Fruit fly (Drosophila melanogaster) whole organism, embryonic: ENCODE measurements around the gene SecCl.

ENCODE experiments used
- BtbVII ChIP-seq: fragments of 200-800 bp; sonication (Bioruptor generic); optimal IDR thresholded peaks from 3 replicates; lab custom pipeline; 2017; ENCODE audit warnings: missing biosample characterization, mild to moderate bottlenecking, missing genetic modification characterization
- CG10267 ChIP-seq: fragments of 200-800 bp; sonication (Bioruptor generic); optimal IDR thresholded peaks from 2 replicates; lab custom pipeline; 2018; ENCODE audit warnings: missing biosample characterization, mild to moderate bottlenecking, missing genetic modification characterization, moderate library complexity
- CG12219 ChIP-seq: fragments of 200-800 bp; sonication (Bioruptor generic); optimal IDR thresholded peaks from 3 replicates; lab custom pipeline; 2018; ENCODE audit warnings: missing biosample characterization, mild to moderate bottlenecking, missing genetic modification characterization
- CG12236 ChIP-seq: fragments of 200-800 bp; sonication (Bioruptor generic); optimal IDR thresholded peaks from 2 replicates; lab custom pipeline; 2016; ENCODE audit warnings: missing biosample characterization, missing genetic modification characterization
- CG13894 ChIP-seq: fragments of 200-800 bp; sonication (Bioruptor generic); optimal IDR thresholded peaks from 3 replicates; lab custom pipeline; 2018; ENCODE audit warnings: missing biosample characterization, mild to moderate bottlenecking, missing genetic modification characterization, moderate library complexity
- CG1529 ChIP-seq: fragments of 200-800 bp; sonication (Bioruptor generic); optimal IDR thresholded peaks from 3 replicates; lab custom pipeline; 2018; ENCODE audit warnings: missing biosample characterization, missing genetic modification characterization
- CG1647 ChIP-seq: fragments of 200-800 bp; sonication (Bioruptor generic); optimal IDR thresholded peaks from 3 replicates; lab custom pipeline; 2016; ENCODE audit warnings: missing biosample characterization, missing genetic modification characterization
- CG16815 ChIP-seq: fragments of 200-800 bp; sonication (Bioruptor generic); optimal IDR thresholded peaks from 3 replicates; lab custom pipeline; 2017; ENCODE audit warnings: missing biosample characterization, mild to moderate bottlenecking, missing genetic modification characterization
- CG17802 ChIP-seq: fragments of 200-800 bp; sonication (Bioruptor generic); optimal IDR thresholded peaks from 2 replicates; lab custom pipeline; 2018; ENCODE audit warnings: missing biosample characterization, mild to moderate bottlenecking, missing genetic modification characterization, moderate library complexity
- CG3407 ChIP-seq: fragments of 200-800 bp; sonication (Bioruptor generic); optimal IDR thresholded peaks from 2 replicates; lab custom pipeline; 2018; ENCODE audit warnings: missing biosample characterization, mild to moderate bottlenecking, missing genetic modification characterization
- CG43689 ChIP-seq: fragments of 200-800 bp; sonication (Bioruptor generic); IDR thresholded peaks from 2 replicates; pipeline ENCODE4 v1.3.6; 2022; ENCODE audit warnings: missing biosample characterization, missing genetic modification characterization
- CG6683 ChIP-seq: fragments of 200-800 bp; sonication (Bioruptor generic); optimal IDR thresholded peaks from 2 replicates; lab custom pipeline; 2017; ENCODE audit warnings: missing biosample characterization, mild to moderate bottlenecking, missing genetic modification characterization, missing genetic modification reagents
- CG6854 ChIP-seq: fragments of 200-800 bp; sonication (Bioruptor generic); optimal IDR thresholded peaks from 3 replicates; lab custom pipeline; 2017; ENCODE audit warnings: missing biosample characterization, mild to moderate bottlenecking, missing genetic modification characterization
- CG7271 ChIP-seq: fragments of 200-800 bp; sonication (Bioruptor generic); optimal IDR thresholded peaks from 2 replicates; lab custom pipeline; 2018; ENCODE audit warnings: missing biosample characterization, mild to moderate bottlenecking, missing genetic modification characterization, moderate library complexity
- CG7745 ChIP-seq: fragments of 200-800 bp; sonication (Bioruptor generic); optimal IDR thresholded peaks from 2 replicates; lab custom pipeline; 2018; ENCODE audit warnings: missing biosample characterization, mild to moderate bottlenecking, missing genetic modification characterization, moderate library complexity
- CG8290 ChIP-seq, 3 experiments: fragments of 200-800 bp; sonication (Bioruptor generic); optimal IDR thresholded peaks; 2 replicates each; lab custom pipeline; 2016 to 2019; ENCODE audit warnings: missing biosample characterization in 3 of 3, missing genetic modification characterization in 3 of 3, mild to moderate bottlenecking in 2 of 3, moderate library complexity in 1 of 3
- CG8765 ChIP-seq: fragments of 200-800 bp; sonication (Bioruptor generic); IDR thresholded peaks from 2 replicates; pipeline ENCODE4 v1.3.6; 2022; ENCODE audit warnings: missing biosample characterization, missing genetic modification characterization
- CG9876 ChIP-seq: fragments of 200-800 bp; sonication (Bioruptor generic); optimal IDR thresholded peaks from 2 replicates; lab custom pipeline; 2016; ENCODE audit warnings: missing biosample characterization, missing genetic modification characterization
- CTCF ChIP-seq: fragments of 200-800 bp; sonication (Bioruptor generic); optimal IDR thresholded peaks from 2 replicates; lab custom pipeline; 2017; ENCODE audit warnings: missing biosample characterization, mild to moderate bottlenecking, missing genetic modification characterization, moderate library complexity
- CoRest ChIP-seq: fragments of 200-800 bp; sonication (Bioruptor generic); optimal IDR thresholded peaks from 3 replicates; lab custom pipeline; 2018; ENCODE audit warnings: missing biosample characterization, mild to moderate bottlenecking, missing genetic modification characterization, moderate library complexity
- Dek ChIP-seq: fragments of 200-800 bp; sonication (Bioruptor generic); optimal IDR thresholded peaks from 3 replicates; lab custom pipeline; 2019; ENCODE audit warnings: missing biosample characterization, mild to moderate bottlenecking, missing genetic modification characterization, moderate library complexity
- Dref ChIP-seq: fragments of 200-800 bp; sonication (Bioruptor generic); IDR thresholded peaks from 2 replicates; pipeline ENCODE4 v1.3.6; 2022; ENCODE audit warnings: missing biosample characterization, missing genetic modification characterization
- ERR ChIP-seq: fragments of 200-800 bp; sonication (Bioruptor generic); optimal IDR thresholded peaks from 2 replicates; lab custom pipeline; 2016; ENCODE audit warnings: missing biosample characterization, missing genetic modification characterization
- Fer1 ChIP-seq: fragments of 200-800 bp; sonication (Bioruptor generic); optimal IDR thresholded peaks from 2 replicates; lab custom pipeline; 2017; ENCODE audit warnings: missing biosample characterization, mild to moderate bottlenecking, missing genetic modification characterization
- Lhr ChIP-seq: fragments of 200-800 bp; sonication (Bioruptor generic); optimal IDR thresholded peaks from 3 replicates; lab custom pipeline; 2017; ENCODE audit warnings: mild to moderate bottlenecking, missing biosample characterization, missing genetic modification reagents, missing genetic modification characterization
- Lim3 ChIP-seq: fragments of 200-800 bp; sonication (Bioruptor generic); IDR thresholded peaks from 2 replicates; pipeline ENCODE4 v1.3.6; 2022; ENCODE audit warnings: missing biosample characterization, missing genetic modification characterization
- Mes4 ChIP-seq: fragments of 200-800 bp; sonication (Bioruptor generic); optimal IDR thresholded peaks from 2 replicates; lab custom pipeline; 2016; ENCODE audit warnings: missing biosample characterization, missing genetic modification characterization
- Mrtf ChIP-seq: fragments of 200-800 bp; sonication (Bioruptor generic); IDR thresholded peaks from 3 replicates; pipeline ENCODE4 v1.3.6; 2022; ENCODE audit warnings: missing biosample characterization, missing genetic modification characterization
- Oli ChIP-seq: fragments of 200-800 bp; sonication (Bioruptor generic); optimal IDR thresholded peaks from 2 replicates; lab custom pipeline; 2018; ENCODE audit warnings: missing biosample characterization, mild to moderate bottlenecking, missing genetic modification characterization, moderate library complexity
- Poxn ChIP-seq: fragments of 200-800 bp; sonication (Bioruptor generic); IDR thresholded peaks from 2 replicates; pipeline ENCODE4 v1.3.6; 2022; ENCODE audit warnings: missing biosample characterization, missing genetic modification characterization
- Sin3A ChIP-seq: fragments of >200 bp; optimal IDR thresholded peaks from 2 replicates; lab custom pipeline; 2018
- Sry-β ChIP-seq: fragments of 200-800 bp; sonication (Bioruptor generic); optimal IDR thresholded peaks from 2 replicates; lab custom pipeline; 2018; ENCODE audit warnings: missing biosample characterization, mild to moderate bottlenecking, missing genetic modification characterization, moderate library complexity
- Taf1 ChIP-seq: fragments of 200-800 bp; sonication (Bioruptor generic); IDR thresholded peaks from 2 replicates; pipeline ENCODE4 v1.3.6; 2022; ENCODE audit warnings: missing biosample characterization, missing genetic modification characterization
- ac ChIP-seq: fragments of 200-800 bp; sonication (Bioruptor generic); optimal IDR thresholded peaks from 3 replicates; lab custom pipeline; 2017; ENCODE audit warnings: missing biosample characterization, mild to moderate bottlenecking, missing genetic modification characterization
- al ChIP-seq: fragments of 200-800 bp; sonication (Bioruptor generic); IDR thresholded peaks from 2 replicates; pipeline ENCODE4 v1.3.6; 2022; ENCODE audit warnings: missing biosample characterization, missing genetic modification characterization
- amos ChIP-seq: fragments of 200-800 bp; sonication (Bioruptor generic); IDR thresholded peaks from 2 replicates; pipeline ENCODE4 v1.3.6; 2022; ENCODE audit warnings: missing biosample characterization, missing genetic modification characterization; ENCODE audit not compliant: partially characterized antibody
- bcd ChIP-seq: fragments of 200-800 bp; sonication (Bioruptor generic); optimal IDR thresholded peaks from 2 replicates; lab custom pipeline; 2017; ENCODE audit warnings: missing biosample characterization, mild to moderate bottlenecking, missing genetic modification characterization
- dmrt99B ChIP-seq: fragments of 200-800 bp; sonication (Bioruptor generic); optimal IDR thresholded peaks from 2 replicates; lab custom pipeline; 2018; ENCODE audit warnings: missing biosample characterization, mild to moderate bottlenecking, missing genetic modification characterization, moderate library complexity
- fd96Cb ChIP-seq: fragments of 200-800 bp; sonication (Bioruptor generic); optimal IDR thresholded peaks from 2 replicates; lab custom pipeline; 2018; ENCODE audit warnings: missing biosample characterization, mild to moderate bottlenecking, missing genetic modification characterization, moderate library complexity
- fu2 ChIP-seq: fragments of 200-800 bp; sonication (Bioruptor generic); optimal IDR thresholded peaks from 2 replicates; lab custom pipeline; 2016; ENCODE audit warnings: missing biosample characterization, missing genetic modification characterization
- her ChIP-seq: fragments of 200-800 bp; sonication (Bioruptor generic); optimal IDR thresholded peaks from 2 replicates; lab custom pipeline; 2016; ENCODE audit warnings: missing biosample characterization, missing genetic modification characterization
- kni ChIP-seq: fragments of 200-800 bp; sonication (Bioruptor generic); optimal IDR thresholded peaks from 3 replicates; lab custom pipeline; 2017; ENCODE audit warnings: mild to moderate bottlenecking, missing biosample characterization, missing genetic modification reagents, missing genetic modification characterization
- knrl ChIP-seq: fragments of 200-800 bp; sonication (Bioruptor generic); IDR thresholded peaks from 3 replicates; pipeline ENCODE4 v1.3.6; 2022; ENCODE audit warnings: missing biosample characterization, missing genetic modification characterization; ENCODE audit not compliant: partially characterized antibody
- lbe ChIP-seq: fragments of 200-800 bp; sonication (Bioruptor generic); optimal IDR thresholded peaks from 2 replicates; lab custom pipeline; 2016; ENCODE audit warnings: missing biosample characterization, mild to moderate bottlenecking, missing genetic modification characterization
- nau ChIP-seq: fragments of 200-800 bp; sonication (Bioruptor generic); optimal IDR thresholded peaks from 3 replicates; lab custom pipeline; 2017; ENCODE audit warnings: missing biosample characterization, mild to moderate bottlenecking, missing genetic modification characterization, missing genetic modification reagents
- seq ChIP-seq: fragments of 200-800 bp; sonication (Bioruptor generic); IDR thresholded peaks from 2 replicates; pipeline ENCODE4 v1.3.6; 2022; ENCODE audit warnings: missing biosample characterization, missing genetic modification characterization
- shn ChIP-seq: fragments of 200-800 bp; sonication (Bioruptor generic); optimal IDR thresholded peaks from 3 replicates; lab custom pipeline; 2016; ENCODE audit warnings: missing biosample characterization, missing genetic modification characterization
- sima ChIP-seq: fragments of 200-800 bp; sonication (Bioruptor generic); optimal IDR thresholded peaks from 2 replicates; lab custom pipeline; 2016; ENCODE audit warnings: missing biosample characterization, missing genetic modification characterization
- ssp ChIP-seq: fragments of 200-800 bp; sonication (Bioruptor generic); IDR thresholded peaks from 2 replicates; pipeline ENCODE4 v1.3.6; 2022; ENCODE audit warnings: missing biosample characterization, missing genetic modification characterization
- wek ChIP-seq: fragments of 200-800 bp; sonication (Bioruptor generic); optimal IDR thresholded peaks from 3 replicates; lab custom pipeline; 2018; ENCODE audit warnings: missing biosample characterization, mild to moderate bottlenecking, missing genetic modification characterization, moderate library complexity
- zen2 ChIP-seq: fragments of 200-800 bp; sonication (Bioruptor generic); IDR thresholded peaks from 3 replicates; pipeline ENCODE4 v1.3.6; 2022; ENCODE audit warnings: missing biosample characterization, missing genetic modification characterization; ENCODE audit not compliant: partially characterized antibody

SecCl gene

DNA sequence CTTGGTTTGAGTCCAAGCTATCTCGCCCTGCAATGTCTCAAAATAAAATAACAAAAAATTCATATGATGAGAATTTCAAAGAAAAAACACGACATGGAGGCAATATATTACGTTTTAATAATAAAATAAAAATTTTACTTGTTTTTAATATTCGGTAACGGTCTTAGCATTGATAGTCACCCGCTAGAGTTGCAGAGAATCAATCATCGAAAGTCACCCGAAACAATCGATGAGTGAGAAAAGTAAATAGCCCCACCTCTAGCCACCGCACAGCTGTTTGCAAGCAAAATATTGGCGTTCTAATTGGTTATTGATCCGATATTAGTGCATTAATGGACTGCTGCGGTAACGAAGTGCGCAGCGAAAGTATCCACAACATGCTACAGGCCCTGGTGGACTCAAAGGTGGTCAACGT, 6.1 kb downstream of the SecCl start, which contains the start of gene CG34250 (continued):
- TF ChIP-seq CG12219 (GFP tag; lab: Kevin White, UChicago) (no peak), CG6683 (GFP tag; lab: Kevin White, UChicago) (no peak), CG16815 (GFP tag; lab: Kevin White, UChicago) (no peak), al (GFP tag; lab: Robert Waterston, UW) (no peak), CG3407 (no peak), CTCF (GFP tag; lab: Kevin White, UChicago) (peak; percentile 66), BtbVII (no peak), fu2 (GFP tag; lab: Kevin White, UChicago) (no peak), Lhr (peak; percentile 76), bcd (GFP tag; lab: Kevin White, UChicago) (peak; percentile 23), CG9876 (GFP tag; lab: Kevin White, UChicago) (peak; percentile 31), CG1647 (no peak), CG8765 (no peak), CG12236 (GFP tag; lab: Kevin White, UChicago) (no peak), Oli (no peak), CG10267 (tag; lab: Kevin White, UChicago) (peak; percentile 65), CG17802 (tag; lab: Kevin White, UChicago) (no peak), seq (no peak), amos (peak; percentile 78; the same call in 1 of the 2 replicates), Sry-β (GFP tag; lab: Kevin White, UChicago) (peak; percentile 1), Dref (GFP tag; lab: Robert Waterston, UW) (peak; percentile 89), Taf1 (no peak), CG6854 (GFP tag; lab: Kevin White, UChicago) (no peak), CG43689 (GFP tag; lab: Robert Waterston, UW) (no peak), Lim3 (GFP tag; lab: Robert Waterston, UW) (no peak), Fer1 (peak; percentile 30), knrl (GFP tag; lab: Robert Waterston, UW) (peak; percentile 83), her (GFP tag; lab: Kevin White, UChicago) (no peak), Sin3A (peak; percentile 75), lbe (peak; percentile 67), shn (GFP tag; lab: Kevin White, UChicago) (no peak), dmrt99B (tag; lab: Kevin White, UChicago) (no peak), Mrtf (no peak), CoRest (tag; lab: Kevin White, UChicago) (peak; percentile 46), fd96Cb (tag; lab: Kevin White, UChicago) (no peak), Dek (tag; lab: Kevin White, UChicago) (peak; percentile 43), nau (GFP tag; lab: Kevin White, UChicago) (peak; percentile 28), zen2 (peak; percentile 44; the same call in 2 of the 3 replicates), CG8290 (GFP tag; optimal IDR thresholded peaks at IDR 0.05; lab: Kevin White, UChicago) (peak; percentile 34), CG8290 (tag; optimal IDR thresholded peaks at IDR 0.05; lab: Kevin White, UChicago) (peak in 1 of 2 experiments; percentile 32), CG13894 (tag; lab: Kevin White, UChicago) (peak; percentile 60), ERR (GFP tag; lab: Kevin White, UChicago) (no peak), ac (GFP tag; lab: Kevin White, UChicago) (no peak), ssp (GFP tag; lab: Robert Waterston, UW) (no peak), CG7271 (no peak), CG7745 (tag; lab: Kevin White, UChicago) (no peak), Mes4 (GFP tag; lab: Kevin White, UChicago) (no peak), kni (GFP tag; lab: Kevin White, UChicago) (no peak), Poxn (no peak), sima (GFP tag; lab: Kevin White, UChicago) (no peak), wek (GFP tag; lab: Kevin White, UChicago) (no peak), CG1529 (GFP tag; lab: Kevin White, UChicago) (no peak)
